Worm (Caenorhabditis elegans) whole organism, young adult: ENCODE data around the gene Y39F10A.1.

Experiments used
- ama-1 ChIP-seq, 3 experiments: fragments of 150-350 bp in 1 of 3; sonication (generic microtip) in 2 of 3; optimal IDR thresholded peaks; 2 replicates each; lab custom pipeline; 2014 to 2018; ENCODE audit warnings: missing biosample characterization in 2 of 3, missing genetic modification characterization in 2 of 3, missing genetic modification reagents in 2 of 3
- attf-5 ChIP-seq: fragments of 200-800 bp; sonication (Bioruptor generic); optimal IDR thresholded peaks from 2 replicates; lab custom pipeline; 2018; ENCODE audit warnings: mild to moderate bottlenecking, missing genetic modification characterization, missing compliant biosample characterization
- dox-1 ChIP-seq: fragments of 200-800 bp; sonication (Bioruptor generic); IDR thresholded peaks from 2 replicates; pipeline ENCODE4 v1.3.6; 2022; ENCODE audit warnings: missing genetic modification reagents, missing genetic modification characterization, missing compliant biosample characterization
- dpl-1 ChIP-seq: fragments of 150-350 bp; optimal IDR thresholded peaks from 2 replicates; lab custom pipeline; 2014; ENCODE audit warnings: missing biosample characterization, missing genetic modification reagents, missing genetic modification characterization
- egl-44 ChIP-seq: fragments of 200-800 bp; sonication (Bioruptor generic); IDR thresholded peaks from 2 replicates; pipeline ENCODE4 v1.3.6; 2022; ENCODE audit warnings: missing genetic modification reagents, missing genetic modification characterization, missing compliant biosample characterization
- let-526 ChIP-seq: fragments of 200-800 bp; sonication (Bioruptor generic); IDR thresholded peaks from 2 replicates; pipeline ENCODE4 v1.3.6; 2022; ENCODE audit warnings: missing genetic modification reagents, missing genetic modification characterization, missing compliant biosample characterization
- lin-26 ChIP-seq: fragments of 200-800 bp; sonication (Bioruptor generic); IDR thresholded peaks from 2 replicates; pipeline ENCODE4 v1.3.6; 2022; ENCODE audit warnings: missing genetic modification reagents, missing genetic modification characterization, missing compliant biosample characterization
- madf-8 ChIP-seq: fragments of 200-800 bp; sonication (Bioruptor generic); conservative IDR thresholded peaks from 2 replicates; pipeline ENCODE4 v1.3.6; 2022; ENCODE audit warnings: missing genetic modification reagents, missing genetic modification characterization, missing compliant biosample characterization
- mel-28 ChIP-seq: sonication (generic microtip); optimal IDR thresholded peaks from 2 replicates; lab custom pipeline; 2016; ENCODE audit warnings: borderline replicate concordance, mild to moderate bottlenecking, missing genetic modification characterization, missing compliant biosample characterization
- nfya-1 ChIP-seq: sonication (generic microtip); optimal IDR thresholded peaks from 2 replicates; lab custom pipeline; 2017; ENCODE audit warnings: antibody characterized with exemption, missing compliant biosample characterization, missing genetic modification characterization, borderline replicate concordance; ENCODE audit not compliant: insufficient read depth
- nhr-80 ChIP-seq: sonication (generic microtip); optimal IDR thresholded peaks from 2 replicates; lab custom pipeline; 2016; ENCODE audit warnings: missing genetic modification characterization, missing compliant biosample characterization
- unc-62 ChIP-seq: fragments of 150-350 bp; optimal IDR thresholded peaks from 2 replicates; lab custom pipeline; 2014; ENCODE audit warnings: missing biosample characterization, missing genetic modification reagents, missing genetic modification characterization
- xnd-1 ChIP-seq: sonication (generic microtip); optimal IDR thresholded peaks from 2 replicates; lab custom pipeline; 2016; ENCODE audit warnings: missing genotype, missing genetic modification reagents, missing genetic modification characterization, missing compliant biosample characterization
- ztf-3 ChIP-seq: fragments of 200-800 bp; sonication (Bioruptor generic); optimal IDR thresholded peaks from 2 replicates; lab custom pipeline; 2018; ENCODE audit warnings: mild to moderate bottlenecking, missing genetic modification characterization, missing compliant biosample characterization

DNA sequence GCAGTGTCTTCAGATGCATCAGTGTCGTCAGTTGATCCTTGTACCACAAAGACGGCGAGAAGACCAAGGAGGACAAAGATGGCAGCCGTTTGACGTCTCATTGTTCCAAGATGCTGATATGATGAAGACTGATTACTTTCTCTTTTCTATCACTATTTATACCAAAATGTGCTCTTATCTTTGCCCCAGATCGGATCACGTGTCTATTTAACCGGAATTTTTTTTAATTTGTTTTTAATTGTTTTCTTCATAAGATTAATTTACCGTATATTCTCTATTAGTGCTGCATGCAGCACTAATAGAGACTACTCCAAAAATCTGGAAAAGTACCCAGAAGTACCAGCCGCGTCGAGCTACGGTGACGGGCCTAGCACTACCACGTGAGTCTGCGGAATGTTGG is 39.6 kb downstream of the Y39F10A.1 start, which contains the start of gene msrp-3:
- TF ChIP-seq dpl-1: no peak
- TF ChIP-seq mel-28 (tag; lab: Kevin White, UChicago): no peak
- no peak for TF ChIP-seq nhr-80 (tag; lab: Kevin White, UChicago)
- no peak for TF ChIP-seq dox-1 (GFP tag; lab: Robert Waterston, UW)
- TF ChIP-seq ama-1 (optimal IDR thresholded peaks at IDR 0.05; lab: Kevin White, UChicago): no peak
- TF ChIP-seq ama-1 (GFP tag; optimal IDR thresholded peaks at IDR 0.05; lab: Kevin White, UChicago): no peak
- no peak for TF ChIP-seq egl-44 (GFP tag; lab: Robert Waterston, UW)
- no peak for TF ChIP-seq madf-8 (GFP tag; lab: Robert Waterston, UW)
- no peak for TF ChIP-seq let-526 (GFP tag; lab: Robert Waterston, UW)
- TF ChIP-seq xnd-1 (tag; lab: Kevin White, UChicago): no peak
- TF ChIP-seq ztf-3 (GFP tag; lab: Kevin White, UChicago): no peak
- no peak for TF ChIP-seq attf-5 (GFP tag; lab: Kevin White, UChicago)
- no peak for TF ChIP-seq unc-62
- no peak for TF ChIP-seq lin-26 (GFP tag; lab: Robert Waterston, UW)
- no peak for TF ChIP-seq nfya-1 (tag; lab: Kevin White, UChicago)
